Fruit fly (Drosophila melanogaster): ENCODE measurements around the gene CG34178.

DNA sequence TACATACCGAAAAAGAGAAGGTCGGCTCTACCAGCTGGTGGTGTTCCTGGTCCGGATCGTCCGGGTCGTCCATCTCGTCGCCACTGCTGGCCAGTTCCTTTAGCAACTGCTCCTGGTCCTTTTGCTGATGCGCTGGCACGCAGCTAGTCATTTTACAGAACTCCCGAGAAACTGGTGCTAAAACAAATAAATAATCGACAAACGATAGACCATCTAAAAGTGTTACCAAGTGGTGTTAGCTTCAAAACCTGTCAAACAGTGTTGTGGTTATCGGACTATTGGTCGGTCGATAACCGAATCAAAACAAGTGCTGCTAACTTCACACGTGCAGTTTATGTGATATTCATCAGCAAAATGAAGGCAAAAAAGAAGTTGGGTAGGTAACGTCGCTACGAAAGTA lies 10.7 kb downstream of the CG34178 start, which contains the start of the genes morgue and Elp3:
- no peak for TF ChIP-seq CTCF (optimal IDR thresholded peaks at IDR 0.05)
- TF ChIP-seq CG8478 (optimal IDR thresholded peaks at IDR 0.05), result no peak
